Worm (Caenorhabditis elegans) whole organism, L4 larva: ENCODE measurements around the gene prp-39.

Experiments used
- F10B5.3 ChIP-seq: sonication (generic microtip); optimal IDR thresholded peaks from 2 replicates; lab custom pipeline; 2016; ENCODE audit warnings: mild to moderate bottlenecking, missing genetic modification characterization, missing compliant biosample characterization
- F37D6.2 ChIP-seq: sonication (generic microtip); optimal IDR thresholded peaks from 2 replicates; lab custom pipeline; 2016; ENCODE audit warnings: mild to moderate bottlenecking, missing genetic modification characterization, missing compliant biosample characterization
- R02D3.7 ChIP-seq: fragments of 150-350 bp; sonication (generic microtip); optimal IDR thresholded peaks from 3 replicates; lab custom pipeline; 2014; ENCODE audit warnings: missing biosample characterization, missing genetic modification characterization
- Y48G9A.11 ChIP-seq: fragments of 200-800 bp; sonication (Bioruptor generic); IDR thresholded peaks from 2 replicates; pipeline ENCODE4 v1.3.6; 2022; ENCODE audit warnings: missing genetic modification reagents, missing genetic modification characterization, missing compliant biosample characterization
- ZK546.5 ChIP-seq, 2 experiments: sonication (generic microtip); optimal IDR thresholded peaks; 2 replicates each; lab custom pipeline; 2017; ENCODE audit warnings: missing biosample characterization in 2 of 2, missing genetic modification characterization in 2 of 2
- aha-1 ChIP-seq: fragments of 150-350 bp; peaks from one replicate; lab custom pipeline; 2014; ENCODE audit warnings: missing biosample characterization, missing genetic modification characterization
- ama-1 ChIP-seq: fragments of 150-350 bp; optimal IDR thresholded peaks from 2 replicates; lab custom pipeline; 2014; ENCODE audit warnings: inconsistent platforms, mixed read lengths
- attf-4 ChIP-seq: sonication (generic microtip); optimal IDR thresholded peaks from 3 replicates; lab custom pipeline; 2017; ENCODE audit warnings: missing biosample characterization, missing genetic modification characterization
- ceh-82 ChIP-seq: sonication (generic microtip); optimal IDR thresholded peaks from 2 replicates; lab custom pipeline; 2017; ENCODE audit warnings: missing biosample characterization, missing genetic modification characterization
- cey-2 ChIP-seq: sonication (generic microtip); optimal IDR thresholded peaks from 3 replicates; lab custom pipeline; 2017; ENCODE audit warnings: missing genetic modification characterization, mild to moderate bottlenecking, missing compliant biosample characterization, antibody characterized with exemption, borderline replicate concordance; ENCODE audit not compliant: insufficient read depth
- ctbp-1 ChIP-seq: fragments of 200-800 bp; sonication (Bioruptor generic); IDR thresholded peaks from 2 replicates; pipeline ENCODE4 v1.3.6; 2022; ENCODE audit warnings: missing genetic modification reagents, missing genetic modification characterization, missing compliant biosample characterization
- daf-12 ChIP-seq: fragments of 150-350 bp; optimal IDR thresholded peaks from 2 replicates; lab custom pipeline; 2014; ENCODE audit warnings: missing biosample characterization, missing genetic modification reagents, missing genetic modification characterization
- daf-16 ChIP-seq, 3 experiments: sonication (generic microtip); optimal IDR thresholded peaks; 2 replicates each; lab custom pipeline; 2016 to 2017; ENCODE audit warnings: missing genetic modification characterization in 3 of 3, missing genetic modification reagents in 3 of 3, mild to moderate bottlenecking in 2 of 3, missing compliant biosample characterization in 2 of 3, missing biosample characterization in 1 of 3, moderate library complexity in 1 of 3
- dmd-8 ChIP-seq: fragments of 200-800 bp; sonication (Bioruptor generic); IDR thresholded peaks from 2 replicates; pipeline ENCODE4 v1.3.6; 2022; ENCODE audit warnings: missing genetic modification characterization, missing compliant biosample characterization
- dmd-9 ChIP-seq: fragments of 200-800 bp; sonication (Bioruptor generic); IDR thresholded peaks from 2 replicates; pipeline ENCODE4 v1.3.6; 2022; ENCODE audit warnings: missing genetic modification reagents, missing genetic modification characterization, missing compliant biosample characterization
- dpl-1 ChIP-seq: fragments of 150-350 bp; optimal IDR thresholded peaks from 2 replicates; lab custom pipeline; 2014; ENCODE audit warnings: missing biosample characterization, missing genetic modification reagents, missing genetic modification characterization
- duxl-1 ChIP-seq: sonication (generic microtip); optimal IDR thresholded peaks from 2 replicates; lab custom pipeline; 2016; ENCODE audit warnings: mild to moderate bottlenecking, missing genetic modification characterization, moderate library complexity, missing compliant biosample characterization; ENCODE audit not compliant: poor library complexity
- fkh-10 ChIP-seq: fragments of 150-350 bp; optimal IDR thresholded peaks from 2 replicates; lab custom pipeline; 2014; ENCODE audit warnings: missing biosample characterization, missing genetic modification reagents, missing genetic modification characterization
- fos-1 ChIP-seq: fragments of 150-350 bp; optimal IDR thresholded peaks from 2 replicates; lab custom pipeline; 2014; ENCODE audit warnings: missing biosample characterization, missing genetic modification characterization
- hlh-11 ChIP-seq: fragments of 200-800 bp; sonication (Bioruptor generic); optimal IDR thresholded peaks from 2 replicates; lab custom pipeline; 2018; ENCODE audit warnings: mild to moderate bottlenecking, missing genetic modification characterization, missing compliant biosample characterization
- hlh-30 ChIP-seq: sonication (generic microtip); optimal IDR thresholded peaks from 2 replicates; lab custom pipeline; 2017; ENCODE audit warnings: antibody characterized with exemption, mild to moderate bottlenecking, missing genetic modification characterization, missing compliant biosample characterization; ENCODE audit not compliant: insufficient read depth
- jun-1 ChIP-seq: fragments of 150-350 bp; optimal IDR thresholded peaks from 2 replicates; lab custom pipeline; 2014; ENCODE audit warnings: missing biosample characterization, missing genetic modification reagents, missing genetic modification characterization
- lin-15B ChIP-seq: fragments of 150-350 bp; sonication (generic microtip); optimal IDR thresholded peaks from 3 replicates; lab custom pipeline; 2014; ENCODE audit warnings: missing biosample characterization, missing genetic modification characterization
- lin-39 ChIP-seq: fragments of 150-350 bp; optimal IDR thresholded peaks from 2 replicates; lab custom pipeline; 2014; ENCODE audit warnings: missing biosample characterization, missing genetic modification reagents, missing genetic modification characterization
- lsy-2 ChIP-seq, 2 experiments: fragments of 150-350 bp in 1 of 2; sonication (generic microtip) in 1 of 2; optimal IDR thresholded peaks; 2 replicates each; lab custom pipeline; 2014 to 2017; ENCODE audit warnings: missing biosample characterization in 2 of 2, missing genetic modification characterization in 2 of 2
- mxl-3 ChIP-seq: fragments of 200-800 bp; sonication (Bioruptor generic); optimal IDR thresholded peaks from 2 replicates; lab custom pipeline; 2018; ENCODE audit warnings: mild to moderate bottlenecking, missing genetic modification characterization, missing compliant biosample characterization
- nhr-102 ChIP-seq: sonication (generic microtip); optimal IDR thresholded peaks from 2 replicates; lab custom pipeline; 2016; ENCODE audit warnings: mild to moderate bottlenecking, missing genetic modification characterization, moderate library complexity, missing compliant biosample characterization
- nhr-11 ChIP-seq: fragments of 150-350 bp; optimal IDR thresholded peaks from 2 replicates; lab custom pipeline; 2014; ENCODE audit warnings: missing biosample characterization, missing genetic modification characterization
- nhr-237 ChIP-seq: sonication (generic microtip); optimal IDR thresholded peaks from 2 replicates; lab custom pipeline; 2017; ENCODE audit warnings: missing biosample characterization, missing genetic modification characterization
- nhr-28 ChIP-seq: fragments of 150-350 bp; optimal IDR thresholded peaks from 2 replicates; lab custom pipeline; 2014; ENCODE audit warnings: missing biosample characterization, missing genetic modification characterization
- nhr-42 ChIP-seq: fragments of 200-800 bp; sonication (Bioruptor generic); IDR thresholded peaks from 2 replicates; pipeline ENCODE4 v1.3.6; 2022; ENCODE audit warnings: missing genetic modification characterization, missing compliant biosample characterization
- nhr-48 ChIP-seq: sonication (generic microtip); optimal IDR thresholded peaks from 2 replicates; lab custom pipeline; 2016; ENCODE audit warnings: mild to moderate bottlenecking, missing genetic modification characterization, missing compliant biosample characterization
- nhr-6 ChIP-seq: fragments of 150-350 bp; optimal IDR thresholded peaks from 2 replicates; lab custom pipeline; 2014; ENCODE audit warnings: missing biosample characterization, missing genetic modification characterization
- nhr-76 ChIP-seq: fragments of 150-350 bp; optimal IDR thresholded peaks from 2 replicates; lab custom pipeline; 2014; ENCODE audit warnings: missing biosample characterization, missing genetic modification characterization
- set-16 ChIP-seq: fragments of 200-800 bp; sonication (Bioruptor generic); IDR thresholded peaks from 2 replicates; pipeline ENCODE4 v1.3.6; 2022; ENCODE audit warnings: missing genetic modification reagents, missing genetic modification characterization, missing compliant biosample characterization
- snpc-4 ChIP-seq: fragments of 150-350 bp; optimal IDR thresholded peaks from 2 replicates; lab custom pipeline; 2014; ENCODE audit warnings: missing biosample characterization, missing genetic modification characterization
- spr-3 ChIP-seq: fragments of 200-800 bp; sonication (Bioruptor generic); optimal IDR thresholded peaks from 2 replicates; lab custom pipeline; 2018; ENCODE audit warnings: mild to moderate bottlenecking, missing genetic modification characterization, missing compliant biosample characterization
- tra-1 ChIP-seq: fragments of 200-800 bp; sonication (Bioruptor generic); IDR thresholded peaks from 2 replicates; pipeline ENCODE4 v1.3.6; 2022; ENCODE audit warnings: missing genetic modification reagents, missing genetic modification characterization, missing compliant biosample characterization
- unc-39 ChIP-seq: sonication (generic microtip); optimal IDR thresholded peaks from 2 replicates; lab custom pipeline; 2017; ENCODE audit warnings: missing biosample characterization, missing genetic modification characterization
- unc-62 ChIP-seq, 3 experiments: fragments of 150-350 bp in 1 of 3; sonication (generic microtip); optimal IDR thresholded peaks in 2 of 3; peaks in 1 of 3; 1 replicate in 1 of 3; 2 replicates in 2 of 3; lab custom pipeline; 2014 to 2017; ENCODE audit warnings: missing biosample characterization in 3 of 3, missing genetic modification characterization in 3 of 3, missing genetic modification reagents in 3 of 3, missing genotype in 1 of 3
- zag-1 ChIP-seq: fragments of 150-350 bp; optimal IDR thresholded peaks from 2 replicates; lab custom pipeline; 2014; ENCODE audit warnings: missing biosample characterization, missing genetic modification characterization
- zip-11 ChIP-seq: fragments of 200-800 bp; sonication (Bioruptor generic); IDR thresholded peaks from 2 replicates; pipeline ENCODE4 v1.3.6; 2022; ENCODE audit warnings: missing genetic modification characterization, missing compliant biosample characterization
- ztf-7 ChIP-seq: fragments of 150-350 bp; optimal IDR thresholded peaks from 2 replicates; lab custom pipeline; 2014; ENCODE audit warnings: missing biosample characterization, missing genetic modification characterization

The prp-39 gene

DNA sequence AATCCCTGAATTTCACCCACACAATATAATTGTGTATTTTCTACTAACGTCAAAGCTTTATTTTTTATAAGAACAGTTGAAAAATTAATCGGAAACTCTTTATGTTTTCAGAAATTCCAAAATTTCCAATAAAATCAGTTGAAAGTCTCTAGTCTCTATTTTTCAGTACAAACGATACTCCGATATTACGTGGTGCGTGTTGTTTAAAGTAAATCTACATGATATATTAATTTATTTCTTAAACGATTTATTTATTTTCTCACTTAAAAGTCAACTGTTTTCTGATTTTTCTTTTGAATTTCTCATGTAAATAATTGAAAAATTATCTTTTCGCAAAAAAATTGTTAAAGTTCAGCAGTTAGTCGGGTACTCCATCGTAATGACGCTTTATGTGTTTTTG, 29.8 kb upstream of the prp-39 start:
- no peak for TF ChIP-seq cey-2 (tag; lab: Kevin White, UChicago)
- no peak for TF ChIP-seq set-16 (GFP tag; lab: Robert Waterston, UW)
- TF ChIP-seq snpc-4 = no peak
- no peak for TF ChIP-seq zag-1 (tag; lab: Kevin White, UChicago)
- peak; percentile 54 for TF ChIP-seq R02D3.7 (tag; lab: Kevin White, UChicago)
- no peak for TF ChIP-seq F37D6.2
- TF ChIP-seq duxl-1 (tag; lab: Kevin White, UChicago) = no peak
- TF ChIP-seq jun-1 (tag; lab: Kevin White, UChicago) = no peak
- peak; percentile 88 for TF ChIP-seq Y48G9A.11 (GFP tag; lab: Robert Waterston, UW)
- TF ChIP-seq, all 104 proteins: peak for 2

DNA sequence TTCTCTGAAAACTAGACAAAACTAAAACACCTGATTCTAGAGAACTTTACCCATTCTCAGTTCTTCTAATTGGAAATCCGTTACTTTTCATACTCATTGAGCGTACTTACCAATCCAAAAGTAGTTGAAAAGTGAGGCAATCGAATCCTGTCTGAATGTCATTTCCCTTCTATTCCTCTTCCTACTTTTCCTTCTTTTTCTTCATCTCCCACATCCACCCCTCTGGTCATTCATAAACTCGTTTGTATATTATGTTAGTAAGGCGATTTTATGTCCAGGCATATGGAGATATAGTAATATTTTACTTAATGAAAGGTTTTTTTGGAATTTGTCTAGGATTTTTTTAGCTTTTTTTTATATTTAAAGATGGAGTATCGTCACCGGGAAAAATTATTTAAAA, 25.9 kb upstream of the prp-39 start:
- TF ChIP-seq lsy-2 (tag; optimal IDR thresholded peaks at IDR 0.05; lab: Kevin White, UChicago) (no peak), unc-62 (GFP tag; optimal IDR thresholded peaks at IDR 0.05 in 1 of 2; lab: Kevin White, UChicago) (peak in 1 of 2 experiments; percentile 52), unc-62 (tag; optimal IDR thresholded peaks at IDR 0.05; lab: Kevin White, UChicago) (no peak), hlh-30 (tag; lab: Kevin White, UChicago) (no peak), F10B5.3 (tag; lab: Kevin White, UChicago) (no peak), nhr-28 (tag; lab: Kevin White, UChicago) (no peak), spr-3 (GFP tag; lab: Kevin White, UChicago) (no peak), daf-12 (tag; lab: Kevin White, UChicago) (no peak), nhr-11 (tag; lab: Kevin White, UChicago) (no peak)

DNA sequence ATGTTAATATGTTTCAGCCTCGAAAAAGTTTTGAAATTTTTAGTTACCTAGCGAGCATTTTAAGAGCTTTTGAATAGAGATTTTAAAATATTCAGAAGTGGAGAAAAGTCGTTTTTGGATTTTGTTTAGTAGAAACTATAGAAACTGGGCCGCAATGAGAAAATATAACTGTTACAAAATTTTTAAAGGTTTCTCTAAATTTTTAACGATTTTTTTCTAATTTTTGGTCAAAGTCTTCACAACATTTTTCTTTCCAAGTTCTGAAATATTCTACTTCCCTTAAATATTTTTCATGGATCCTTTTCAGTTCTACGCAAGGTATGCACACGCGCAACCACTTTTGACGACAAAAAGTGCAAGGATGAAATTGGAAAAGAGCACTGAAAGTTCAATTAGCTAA, 23.1 kb upstream of the prp-39 start, which contains the start of gene peli-1:
Gene peli-1, plus strand, starts transcription at position 301 of the 400 bp plus-strand sequence.
- no peak for TF ChIP-seq nhr-48 (tag; lab: Kevin White, UChicago)
- peak; percentile 47 for TF ChIP-seq aha-1

DNA sequence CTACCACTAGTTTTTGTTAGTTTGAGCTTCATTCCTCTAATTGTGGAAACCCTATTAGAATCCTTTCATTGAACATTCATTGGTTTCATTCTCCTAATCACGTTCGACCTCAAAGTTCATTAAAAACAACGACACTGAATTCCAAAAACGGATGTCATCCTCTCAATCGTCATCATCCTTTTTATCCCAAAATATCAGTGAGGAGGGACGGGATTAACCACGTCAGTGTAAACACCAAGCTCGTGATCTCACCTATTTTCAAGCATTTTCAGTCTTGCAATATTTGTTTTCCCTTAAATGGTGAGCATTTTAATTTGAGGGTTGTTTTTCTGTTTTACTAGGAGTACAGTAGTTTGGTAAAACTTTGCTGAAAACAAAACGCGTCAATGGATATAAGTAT, 22.0 kb upstream of the prp-39 start:
- TF ChIP-seq nhr-76 (tag; lab: Kevin White, UChicago) = no peak
- TF ChIP-seq, all 104 proteins: peak for 0

DNA sequence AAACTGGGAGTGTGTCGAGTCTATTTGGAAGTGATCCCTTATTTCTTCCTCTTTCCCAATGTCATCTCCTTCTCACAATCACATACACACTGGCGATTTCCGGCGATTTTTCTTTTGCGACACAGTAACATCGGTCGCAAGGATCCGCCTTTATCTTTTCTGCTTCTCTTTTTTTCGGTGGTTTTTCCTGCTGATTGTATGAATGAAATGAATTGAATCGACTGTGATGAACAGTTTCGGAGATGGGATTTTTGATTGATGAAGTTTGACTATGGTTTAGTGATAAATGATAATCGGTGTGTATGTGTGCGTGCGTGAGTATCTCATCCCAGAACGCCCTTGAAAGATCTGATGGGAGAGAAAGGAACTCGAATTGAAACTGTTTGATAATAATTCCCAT, 18.7 kb upstream of the prp-39 start:
- TF ChIP-seq hlh-11 = peak; percentile 68
- no peak for TF ChIP-seq dpl-1 (GFP tag; lab: Kevin White, UChicago)
- no peak for TF ChIP-seq dmd-8
- TF ChIP-seq attf-4 (tag; lab: Kevin White, UChicago) = no peak
- no peak for TF ChIP-seq dmd-9 (GFP tag; lab: Robert Waterston, UW)
- no peak for TF ChIP-seq nhr-6 (tag; lab: Kevin White, UChicago)
- peak; percentile 89 for TF ChIP-seq aha-1
- TF ChIP-seq ctbp-1 (GFP tag; lab: Robert Waterston, UW) = no peak
- no peak for TF ChIP-seq zip-11 (GFP tag; lab: Robert Waterston, UW)
- TF ChIP-seq duxl-1 (tag; lab: Kevin White, UChicago) = no peak
- TF ChIP-seq ceh-82 = no peak
- no peak for TF ChIP-seq nhr-237 (tag; lab: Kevin White, UChicago)
- no peak for TF ChIP-seq lin-39 (tag; lab: Kevin White, UChicago)
- no peak for TF ChIP-seq daf-16 (GFP tag; optimal IDR thresholded peaks at IDR 0.05; lab: Kevin White, UChicago)
- no peak for TF ChIP-seq daf-16 (tag; optimal IDR thresholded peaks at IDR 0.05; lab: Kevin White, UChicago)
- TF ChIP-seq nhr-102 (tag; lab: Kevin White, UChicago) = no peak
- TF ChIP-seq tra-1 (GFP tag; lab: Robert Waterston, UW) = no peak
- peak; percentile 52 for TF ChIP-seq nhr-28 (tag; lab: Kevin White, UChicago)
- TF ChIP-seq zag-1 (tag; lab: Kevin White, UChicago) = no peak
- TF ChIP-seq ama-1 (lab: Kevin White, UChicago) = peak; percentile 73
- TF ChIP-seq ZK546.5 (tag; optimal IDR thresholded peaks at IDR 0.05; lab: Kevin White, UChicago) = no peak
- no peak for TF ChIP-seq unc-39 (tag; lab: Kevin White, UChicago)
- TF ChIP-seq ztf-7 (tag; lab: Kevin White, UChicago) = no peak
- TF ChIP-seq nhr-42 (GFP tag; lab: Robert Waterston, UW) = no peak
- TF ChIP-seq fkh-10 = no peak
- peak; percentile 39 for TF ChIP-seq mxl-3 (GFP tag; lab: Kevin White, UChicago)
- no peak for TF ChIP-seq lin-15B (tag; lab: Kevin White, UChicago)
- no peak for TF ChIP-seq fos-1
- no peak for TF ChIP-seq spr-3 (GFP tag; lab: Kevin White, UChicago)
- TF ChIP-seq lsy-2 (tag; optimal IDR thresholded peaks at IDR 0.05; lab: Kevin White, UChicago) = no peak
